Fruit fly (Drosophila melanogaster) whole organism, embryonic: ENCODE data around the gene CG11085.

ENCODE experiments used
- Atf-2 ChIP-seq: fragments of 200-800 bp; sonication (Bioruptor generic); optimal IDR thresholded peaks from 2 replicates; lab custom pipeline; 2016; ENCODE audit warnings: missing biosample characterization, missing genetic modification characterization
- CG16779 ChIP-seq: fragments of 200-800 bp; sonication (Bioruptor generic); IDR thresholded peaks from 2 replicates; pipeline ENCODE4 v1.3.6; 2022; ENCODE audit warnings: missing biosample characterization, missing genetic modification characterization
- CrebB ChIP-seq: fragments of 200-800 bp; sonication (Bioruptor generic); optimal IDR thresholded peaks from 3 replicates; lab custom pipeline; 2018; ENCODE audit warnings: missing biosample characterization, mild to moderate bottlenecking, missing genetic modification characterization
- Xrp1 ChIP-seq: fragments of 200-800 bp; sonication (Bioruptor generic); IDR thresholded peaks from 2 replicates; pipeline ENCODE4 v1.3.6; 2022; ENCODE audit warnings: missing biosample characterization, missing genetic modification characterization
- gfzf ChIP-seq: fragments of 200-800 bp; sonication (Bioruptor generic); optimal IDR thresholded peaks from 2 replicates; lab custom pipeline; 2016; ENCODE audit warnings: missing biosample characterization, mild to moderate bottlenecking, missing genetic modification characterization, moderate library complexity
- trh ChIP-seq: fragments of 200-800 bp; sonication (Bioruptor generic); optimal IDR thresholded peaks from 2 replicates; lab custom pipeline; 2016; ENCODE audit warnings: missing biosample characterization, missing genetic modification characterization

- TF ChIP-seq gfzf (GFP tag; lab: Kevin White, UChicago) (no peak), Atf-2 (GFP tag; lab: Kevin White, UChicago) (no peak), trh (GFP tag; lab: Kevin White, UChicago) (no peak), Xrp1 (GFP tag; lab: Robert Waterston, UW) (no peak), CrebB (tag; lab: Kevin White, UChicago) (no peak), CG16779 (GFP tag; lab: Robert Waterston, UW) (no peak)
Observed at dm6 chrX:12632157-12632422, 16.0 kb downstream of the CG11085 start.
